Fruit fly (Drosophila melanogaster): ENCODE measurements around the gene CG7131.

- TF ChIP-seq B-H2 (GFP tag; optimal IDR thresholded peaks at IDR 0.05), result no peak
- no peak for TF ChIP-seq YL-1 (GFP tag; optimal IDR thresholded peaks at IDR 0.05)
- TF ChIP-seq CG14860 (GFP tag; IDR thresholded peaks at IDR 0.05; ENCODE audit: partially characterized antibody), result no peak
Observed at dm6 chr3R:18296737-18297136, 8.2 kb upstream of the CG7131 start.

Data from whole organism, embryonic.